Worm (Caenorhabditis elegans) whole organism, L4 larva: ENCODE results near the gene C08F11.17.
A peak's percentile ranks its signal among the peaks of the same experiment; 100 is the strongest.

Experiments
- F49E8.2 ChIP-seq: sonication (generic microtip); optimal IDR thresholded peaks from 2 replicates; lab custom pipeline; 2016; ENCODE audit warnings: missing compliant biosample characterization, mild to moderate bottlenecking, missing genetic modification characterization, borderline replicate concordance
- R02D3.7 ChIP-seq: fragments of 150-350 bp; sonication (generic microtip); optimal IDR thresholded peaks from 3 replicates; lab custom pipeline; 2014; ENCODE audit warnings: missing biosample characterization, missing genetic modification characterization
- Y48G9A.11 ChIP-seq: fragments of 200-800 bp; sonication (Bioruptor generic); IDR thresholded peaks from 2 replicates; pipeline ENCODE4 v1.3.6; 2022; ENCODE audit warnings: missing genetic modification reagents, missing genetic modification characterization, missing compliant biosample characterization
- arid-1 ChIP-seq: fragments of 200-800 bp; sonication (Bioruptor generic); conservative IDR thresholded peaks from 2 replicates; pipeline ENCODE4 v1.3.6; 2022; ENCODE audit warnings: missing genetic modification reagents, missing genetic modification characterization, missing compliant biosample characterization
- attf-4 ChIP-seq: sonication (generic microtip); optimal IDR thresholded peaks from 3 replicates; lab custom pipeline; 2017; ENCODE audit warnings: missing biosample characterization, missing genetic modification characterization
- ceh-20 ChIP-seq: fragments of 200-800 bp; sonication (Bioruptor generic); IDR thresholded peaks from 2 replicates; pipeline ENCODE4 v1.3.6; 2022; ENCODE audit warnings: missing genetic modification reagents, missing genetic modification characterization, missing compliant biosample characterization
- ceh-28 ChIP-seq: fragments of 150-350 bp; optimal IDR thresholded peaks from 2 replicates; lab custom pipeline; 2014; ENCODE audit warnings: missing biosample characterization, missing genetic modification reagents, missing genetic modification characterization
- cey-2 ChIP-seq: sonication (generic microtip); optimal IDR thresholded peaks from 3 replicates; lab custom pipeline; 2017; ENCODE audit warnings: missing genetic modification characterization, mild to moderate bottlenecking, missing compliant biosample characterization, antibody characterized with exemption, borderline replicate concordance; ENCODE audit not compliant: insufficient read depth
- fos-1 ChIP-seq: fragments of 150-350 bp; optimal IDR thresholded peaks from 2 replicates; lab custom pipeline; 2014; ENCODE audit warnings: missing biosample characterization, missing genetic modification characterization
- gei-8 ChIP-seq: fragments of 200-800 bp; sonication (Bioruptor generic); optimal IDR thresholded peaks from 2 replicates; lab custom pipeline; 2018; ENCODE audit warnings: mild to moderate bottlenecking, missing genetic modification characterization, missing compliant biosample characterization
- hlh-11 ChIP-seq: fragments of 200-800 bp; sonication (Bioruptor generic); optimal IDR thresholded peaks from 2 replicates; lab custom pipeline; 2018; ENCODE audit warnings: mild to moderate bottlenecking, missing genetic modification characterization, missing compliant biosample characterization
- hlh-30 ChIP-seq: sonication (generic microtip); optimal IDR thresholded peaks from 2 replicates; lab custom pipeline; 2017; ENCODE audit warnings: antibody characterized with exemption, mild to moderate bottlenecking, missing genetic modification characterization, missing compliant biosample characterization; ENCODE audit not compliant: insufficient read depth
- lin-29 ChIP-seq: fragments of 200-800 bp; sonication (Bioruptor generic); IDR thresholded peaks from 2 replicates; pipeline ENCODE4 v1.3.6; 2022; ENCODE audit warnings: missing genetic modification reagents, missing genetic modification characterization, missing compliant biosample characterization
- lin-38 ChIP-seq: fragments of 200-800 bp; sonication (Bioruptor generic); IDR thresholded peaks from 2 replicates; pipeline ENCODE4 v1.3.6; 2022; ENCODE audit warnings: missing genetic modification reagents, missing genetic modification characterization, missing compliant biosample characterization
- lir-3 ChIP-seq: sonication (generic microtip); optimal IDR thresholded peaks from 2 replicates; lab custom pipeline; 2016; ENCODE audit warnings: mild to moderate bottlenecking, missing genetic modification characterization, missing compliant biosample characterization
- lsy-2 ChIP-seq, 2 experiments: fragments of 150-350 bp in 1 of 2; sonication (generic microtip) in 1 of 2; optimal IDR thresholded peaks; 2 replicates each; lab custom pipeline; 2014 to 2017; ENCODE audit warnings: missing biosample characterization in 2 of 2, missing genetic modification characterization in 2 of 2
- mdl-1 ChIP-seq, 2 experiments: fragments of 150-350 bp in 1 of 2; sonication (generic microtip) in 1 of 2; optimal IDR thresholded peaks; 2 replicates each; lab custom pipeline; 2014 to 2017; ENCODE audit warnings: missing biosample characterization in 2 of 2, missing genetic modification characterization in 2 of 2
- nhr-11 ChIP-seq: fragments of 150-350 bp; optimal IDR thresholded peaks from 2 replicates; lab custom pipeline; 2014; ENCODE audit warnings: missing biosample characterization, missing genetic modification characterization
- nhr-28 ChIP-seq: fragments of 150-350 bp; optimal IDR thresholded peaks from 2 replicates; lab custom pipeline; 2014; ENCODE audit warnings: missing biosample characterization, missing genetic modification characterization
- snpc-1.2 ChIP-seq: fragments of 200-800 bp; sonication (Bioruptor generic); IDR thresholded peaks from 2 replicates; pipeline ENCODE4 v1.3.6; 2022; ENCODE audit warnings: missing genetic modification reagents, missing genetic modification characterization, missing compliant biosample characterization
- spr-1 ChIP-seq: sonication (generic microtip); optimal IDR thresholded peaks from 2 replicates; lab custom pipeline; 2016; ENCODE audit warnings: mild to moderate bottlenecking, missing genetic modification characterization, missing compliant biosample characterization
- spr-3 ChIP-seq: fragments of 200-800 bp; sonication (Bioruptor generic); optimal IDR thresholded peaks from 2 replicates; lab custom pipeline; 2018; ENCODE audit warnings: mild to moderate bottlenecking, missing genetic modification characterization, missing compliant biosample characterization
- tra-1 ChIP-seq: fragments of 200-800 bp; sonication (Bioruptor generic); IDR thresholded peaks from 2 replicates; pipeline ENCODE4 v1.3.6; 2022; ENCODE audit warnings: missing genetic modification reagents, missing genetic modification characterization, missing compliant biosample characterization
- unc-62 ChIP-seq, 3 experiments: fragments of 150-350 bp in 1 of 3; sonication (generic microtip); optimal IDR thresholded peaks in 2 of 3; peaks in 1 of 3; 1 replicate in 1 of 3; 2 replicates in 2 of 3; lab custom pipeline; 2014 to 2017; ENCODE audit warnings: missing biosample characterization in 3 of 3, missing genetic modification characterization in 3 of 3, missing genetic modification reagents in 3 of 3, missing genotype in 1 of 3
- zag-1 ChIP-seq: fragments of 150-350 bp; optimal IDR thresholded peaks from 2 replicates; lab custom pipeline; 2014; ENCODE audit warnings: missing biosample characterization, missing genetic modification characterization

C08F11.17 gene

DNA sequence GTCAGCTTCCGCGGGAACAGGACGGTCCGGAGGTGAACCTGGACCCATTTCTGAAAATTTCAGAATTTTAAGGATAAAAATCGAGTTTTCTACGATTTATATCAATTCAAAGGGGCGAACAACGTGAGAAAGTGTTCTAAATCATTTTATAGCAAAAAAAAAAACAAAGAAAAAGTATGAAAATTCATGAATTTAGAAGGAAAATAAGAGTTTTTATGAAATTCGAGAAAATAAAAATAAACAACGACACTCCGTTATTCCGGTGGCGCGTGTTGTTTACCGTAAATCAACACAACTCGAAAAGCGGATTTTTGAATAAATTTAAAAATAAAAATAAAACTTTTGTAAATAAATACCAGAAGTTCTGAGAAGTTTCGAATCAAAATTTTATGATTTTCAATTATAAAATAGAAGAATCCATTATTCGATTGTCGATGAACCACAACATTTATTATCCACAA, 36.9 kb upstream of the C08F11.17 start, which contains the start of gene nyn-1:
Gene nyn-1 (minus strand): TSS at position 51 of the 461 bp plus-strand sequence.
- peak; percentile 76 for TF ChIP-seq snpc-1.2 (GFP tag; lab: Robert Waterston, UW)
- TF ChIP-seq Y48G9A.11 = peak; percentile 100
- peak; percentile 37 for TF ChIP-seq R02D3.7
- TF ChIP-seq lin-29 (GFP tag; lab: Robert Waterston, UW) = no peak
- TF ChIP-seq arid-1 (GFP tag; lab: Robert Waterston, UW) = no peak
- TF ChIP-seq, all 104 proteins: peak for 3

ce11 chrIV:13684827-13685226, 34.7 kb upstream of the C08F11.17 start:
- TF ChIP-seq lir-3 = no peak
- TF ChIP-seq snpc-1.2 (GFP tag; lab: Robert Waterston, UW) = peak; percentile 18; the same call in 1 of the 2 replicates
- TF ChIP-seq nhr-11 (tag; lab: Kevin White, UChicago) = no peak

- peak; percentile 62 for TF ChIP-seq hlh-30 (tag; lab: Kevin White, UChicago)
- TF ChIP-seq tra-1 = peak; percentile 86; the same call in 1 of the 2 replicates
- TF ChIP-seq spr-1 (tag; lab: Kevin White, UChicago) = no peak
- peak in 1 of 2 experiments; percentile 97 for TF ChIP-seq unc-62 (GFP tag; optimal IDR thresholded peaks at IDR 0.05 in 1 of 2; lab: Kevin White, UChicago)
- no peak for TF ChIP-seq unc-62 (tag; optimal IDR thresholded peaks at IDR 0.05; lab: Kevin White, UChicago)
- no peak for TF ChIP-seq Y48G9A.11
- TF ChIP-seq ceh-28 = no peak
- peak in 1 of 2 experiments; percentile 45 for TF ChIP-seq mdl-1 (tag; optimal IDR thresholded peaks at IDR 0.05; lab: Kevin White, UChicago)
- peak; percentile 81 for TF ChIP-seq nhr-28 (tag; lab: Kevin White, UChicago)
- peak; percentile 95 for TF ChIP-seq cey-2 (tag; lab: Kevin White, UChicago)
- TF ChIP-seq ceh-20 (GFP tag; lab: Robert Waterston, UW) = peak; percentile 94
Measured at ce11 chrIV:13682733-13683132, 32.6 kb upstream of the C08F11.17 start.

ce11 chrIV:13679495-13679894, 29.4 kb upstream of the C08F11.17 start:
- TF ChIP-seq spr-3 (GFP tag; lab: Kevin White, UChicago) = no peak
- TF ChIP-seq fos-1 (tag; lab: Kevin White, UChicago) = no peak
- no peak for TF ChIP-seq F49E8.2 (tag; lab: Kevin White, UChicago)
- no peak for TF ChIP-seq zag-1 (tag; lab: Kevin White, UChicago)
- no peak for TF ChIP-seq lsy-2 (tag; optimal IDR thresholded peaks at IDR 0.05; lab: Kevin White, UChicago)
- TF ChIP-seq gei-8 (GFP tag; lab: Kevin White, UChicago) = no peak
- no peak for TF ChIP-seq arid-1 (GFP tag; lab: Robert Waterston, UW)
- TF ChIP-seq hlh-11 (tag; lab: Kevin White, UChicago) = no peak
- no peak for TF ChIP-seq ceh-28

DNA sequence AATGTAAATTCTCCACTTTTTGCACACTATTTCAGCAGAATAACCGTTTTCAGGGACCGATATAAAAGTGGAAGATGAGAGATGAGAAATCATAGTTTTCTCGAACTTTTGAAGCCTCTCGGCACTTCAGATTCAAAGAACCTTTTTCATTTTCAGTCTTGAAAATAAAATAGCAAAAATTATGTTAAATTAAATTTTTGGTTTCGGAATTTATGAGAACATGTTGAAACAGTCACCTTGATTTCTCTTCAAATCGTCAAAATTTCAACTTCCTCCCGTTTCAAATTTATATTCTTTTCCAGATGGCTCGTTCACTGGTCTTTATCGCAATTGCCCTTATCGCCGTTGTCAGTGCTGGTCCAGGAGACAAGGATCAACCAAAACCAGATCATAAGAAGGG, 28.5 kb upstream of the C08F11.17 start, which contains the start of gene srlf-26:
Gene srlf-26 (plus strand): TSS at position 301 of the 400 bp plus-strand sequence.
- no peak for TF ChIP-seq lin-38 (GFP tag; lab: Robert Waterston, UW)
- peak in 1 of 2 experiments; percentile 23 for TF ChIP-seq unc-62 (GFP tag; optimal IDR thresholded peaks at IDR 0.05 in 1 of 2; lab: Kevin White, UChicago)
- TF ChIP-seq unc-62 (tag; optimal IDR thresholded peaks at IDR 0.05; lab: Kevin White, UChicago) = no peak
- no peak for TF ChIP-seq cey-2 (tag; lab: Kevin White, UChicago)

DNA sequence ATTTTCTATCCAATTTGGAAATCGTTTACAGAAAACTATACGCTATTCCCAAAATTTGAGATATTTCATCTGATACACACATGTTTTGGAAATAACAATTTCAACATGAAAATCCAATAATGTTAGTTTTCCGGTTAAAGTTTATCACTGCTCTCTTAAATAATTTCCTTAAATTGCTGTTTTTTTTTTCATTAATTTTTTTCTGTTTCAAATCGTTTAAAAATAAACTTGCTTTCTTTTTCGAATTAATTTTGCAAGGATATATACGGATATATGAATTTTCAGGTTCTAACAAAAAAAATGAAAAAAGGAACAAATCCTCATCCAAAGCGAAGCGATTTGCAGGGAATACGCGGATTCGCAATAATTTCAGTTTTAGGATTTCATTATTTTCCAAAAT, 23.4 kb upstream of the C08F11.17 start, which contains the start of gene oac-48:
Gene oac-48 (plus strand): TSS at position 301 of the 400 bp plus-strand sequence.
- TF ChIP-seq unc-62 (GFP tag; optimal IDR thresholded peaks at IDR 0.05 in 1 of 2; lab: Kevin White, UChicago) (peak in 1 of 2 experiments; percentile 38), unc-62 (tag; optimal IDR thresholded peaks at IDR 0.05; lab: Kevin White, UChicago) (no peak), attf-4 (tag; lab: Kevin White, UChicago) (no peak)
- TF ChIP-seq, all 104 proteins: peak for 1

DNA sequence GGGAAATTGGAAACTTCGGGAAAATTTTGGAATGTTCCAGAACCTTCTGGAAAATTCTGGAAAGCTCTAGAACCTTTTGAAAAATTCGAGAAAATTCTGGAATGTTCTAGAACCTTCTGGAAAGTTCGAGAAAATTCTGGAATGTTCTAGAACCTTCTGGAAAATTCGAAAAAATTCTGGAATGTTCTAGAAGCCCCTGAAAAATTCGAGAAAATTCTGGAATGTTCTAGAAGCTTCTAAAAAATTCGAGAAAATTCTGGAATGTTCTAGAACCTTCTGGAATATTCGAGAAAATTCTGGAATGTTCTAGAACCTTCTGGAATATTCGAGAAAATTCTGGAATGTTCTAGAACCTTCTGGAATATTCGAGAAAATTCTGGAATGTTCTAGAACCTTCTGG, 17.8 kb upstream of the C08F11.17 start:
- TF ChIP-seq snpc-1.2 (GFP tag; lab: Robert Waterston, UW) (peak; percentile 77), arid-1 (GFP tag; lab: Robert Waterston, UW) (0 out of 2 replicates have a peak, but pooled peaks have one; percentile 45)
